Worm (Caenorhabditis elegans) whole organism, L3 larva: Measurements from ENCODE around the gene oac-52.
"Not testable (repeated sequence)": the region's sequence is repeated elsewhere in the genome, so short reads cannot be mapped to it uniquely, and the experiment has no call there.

Experiments
- ZK546.5 ChIP-seq: sonication (generic microtip); optimal IDR thresholded peaks from 2 replicates; lab custom pipeline; 2017; ENCODE audit warnings: missing biosample characterization, missing genetic modification characterization
- aly-2 ChIP-seq: fragments of 150-350 bp; optimal IDR thresholded peaks from 2 replicates; lab custom pipeline; 2014; ENCODE audit warnings: missing biosample characterization, missing genetic modification characterization
- ama-1 ChIP-seq: fragments of 150-350 bp; optimal IDR thresholded peaks from 2 replicates; lab custom pipeline; 2018
- ceh-28 ChIP-seq: fragments of 150-350 bp; optimal IDR thresholded peaks from 2 replicates; lab custom pipeline; 2014; ENCODE audit warnings: missing biosample characterization, missing genetic modification reagents, missing genetic modification characterization
- ceh-9 ChIP-seq: sonication (generic microtip); optimal IDR thresholded peaks from 2 replicates; lab custom pipeline; 2018; ENCODE audit warnings: missing biosample characterization, missing genetic modification characterization
- elt-1 ChIP-seq: fragments of 150-350 bp; optimal IDR thresholded peaks from 2 replicates; lab custom pipeline; 2014; ENCODE audit warnings: missing biosample characterization, missing genetic modification characterization
- elt-2 ChIP-seq: sonication (generic microtip); optimal IDR thresholded peaks from 2 replicates; lab custom pipeline; 2016; ENCODE audit warnings: missing genetic modification reagents, mild to moderate bottlenecking, missing genetic modification characterization, missing compliant biosample characterization
- elt-3 ChIP-seq, 3 experiments: fragments of 150-350 bp in 1 of 3; sonication (generic microtip) in 2 of 3; optimal IDR thresholded peaks; 2 replicates in 2 of 3; 4 replicates in 1 of 3; lab custom pipeline; 2014 to 2017; ENCODE audit warnings: missing biosample characterization in 3 of 3, missing genetic modification characterization in 3 of 3
- eor-1 ChIP-seq, 2 experiments: fragments of 150-350 bp; optimal IDR thresholded peaks; 2 replicates each; lab custom pipeline; 2014 to 2018; ENCODE audit warnings: missing biosample characterization in 2 of 2, missing genetic modification characterization in 2 of 2
- fkh-10 ChIP-seq: sonication (generic microtip); optimal IDR thresholded peaks from 2 replicates; lab custom pipeline; 2017; ENCODE audit warnings: missing biosample characterization, missing genetic modification reagents, missing genetic modification characterization
- fos-1 ChIP-seq: fragments of 150-350 bp; optimal IDR thresholded peaks from 2 replicates; lab custom pipeline; 2014; ENCODE audit warnings: missing biosample characterization, missing genetic modification characterization
- hmg-11 ChIP-seq: sonication (generic microtip); optimal IDR thresholded peaks from 2 replicates; lab custom pipeline; 2016; ENCODE audit warnings: missing genetic modification characterization, missing compliant biosample characterization
- jun-1 ChIP-seq: fragments of 150-350 bp; optimal IDR thresholded peaks from 2 replicates; lab custom pipeline; 2014; ENCODE audit warnings: missing biosample characterization, missing genetic modification reagents, missing genetic modification characterization
- lin-39 ChIP-seq: fragments of 150-350 bp; optimal IDR thresholded peaks from 2 replicates; lab custom pipeline; 2018; ENCODE audit warnings: missing biosample characterization, missing genetic modification reagents, missing genetic modification characterization
- lsy-12 ChIP-seq: sonication (generic microtip); optimal IDR thresholded peaks from 2 replicates; lab custom pipeline; 2016; ENCODE audit warnings: mild to moderate bottlenecking, missing genetic modification characterization, missing compliant biosample characterization
- mml-1 ChIP-seq: fragments of 150-350 bp; sonication (generic microtip); optimal IDR thresholded peaks from 3 replicates; lab custom pipeline; 2014; ENCODE audit warnings: missing biosample characterization, missing genetic modification characterization
- nfya-1 ChIP-seq: sonication (generic microtip); optimal IDR thresholded peaks from 2 replicates; lab custom pipeline; 2017; ENCODE audit warnings: missing genetic modification characterization, mild to moderate bottlenecking, missing compliant biosample characterization, antibody characterized with exemption, moderate library complexity; ENCODE audit not compliant: insufficient read depth
- nhr-11 ChIP-seq: fragments of 150-350 bp; optimal IDR thresholded peaks from 2 replicates; lab custom pipeline; 2014; ENCODE audit warnings: missing biosample characterization, missing genetic modification characterization
- nhr-23 ChIP-seq: fragments of 150-350 bp; optimal IDR thresholded peaks from 2 replicates; lab custom pipeline; 2014; ENCODE audit warnings: missing biosample characterization, missing genetic modification reagents, missing genetic modification characterization
- nhr-237 ChIP-seq: fragments of 150-350 bp; optimal IDR thresholded peaks from 2 replicates; lab custom pipeline; 2014; ENCODE audit warnings: missing biosample characterization, missing genetic modification characterization
- nhr-25 ChIP-seq: sonication (generic microtip); optimal IDR thresholded peaks from 2 replicates; lab custom pipeline; 2017; ENCODE audit warnings: missing biosample characterization, missing genetic modification characterization
- nhr-43 ChIP-seq: sonication (generic microtip); optimal IDR thresholded peaks from 2 replicates; lab custom pipeline; 2016; ENCODE audit warnings: mild to moderate bottlenecking, missing genetic modification characterization, missing compliant biosample characterization; ENCODE audit not compliant: poor library complexity, severe bottlenecking
- nhr-67 ChIP-seq: fragments of 150-350 bp; optimal IDR thresholded peaks from 2 replicates; lab custom pipeline; 2014; ENCODE audit warnings: missing biosample characterization, missing genetic modification characterization
- nhr-76 ChIP-seq: fragments of 150-350 bp; sonication (generic microtip); optimal IDR thresholded peaks from 5 replicates; lab custom pipeline; 2014; ENCODE audit warnings: missing biosample characterization, missing genetic modification characterization
- pha-4 ChIP-seq: fragments of 150-350 bp; optimal IDR thresholded peaks from 2 replicates; lab custom pipeline; 2014; ENCODE audit warnings: missing biosample characterization, missing genetic modification reagents, missing genetic modification characterization
- sea-2 ChIP-seq: fragments of 150-350 bp; sonication (generic microtip); optimal IDR thresholded peaks from 4 replicates; lab custom pipeline; 2014; ENCODE audit warnings: missing biosample characterization, missing genetic modification reagents, missing genetic modification characterization
- skn-1 ChIP-seq: fragments of 150-350 bp; optimal IDR thresholded peaks from 2 replicates; lab custom pipeline; 2014; ENCODE audit warnings: missing biosample characterization, missing genetic modification characterization
- tbx-2 ChIP-seq: sonication (generic microtip); optimal IDR thresholded peaks from 2 replicates; lab custom pipeline; 2016; ENCODE audit warnings: mild to moderate bottlenecking, missing genetic modification characterization, missing compliant biosample characterization
- unc-39 ChIP-seq: sonication (generic microtip); optimal IDR thresholded peaks from 4 replicates; lab custom pipeline; 2017; ENCODE audit warnings: missing biosample characterization, missing genetic modification characterization
- zag-1 ChIP-seq: fragments of 150-350 bp; optimal IDR thresholded peaks from 2 replicates; lab custom pipeline; 2014; ENCODE audit warnings: missing biosample characterization, missing genetic modification characterization
- ztf-11 ChIP-seq: fragments of 150-350 bp; optimal IDR thresholded peaks from 2 replicates; lab custom pipeline; 2014; ENCODE audit warnings: missing biosample characterization, missing genetic modification characterization
- ztf-4 ChIP-seq: fragments of 150-350 bp; optimal IDR thresholded peaks from 2 replicates; lab custom pipeline; 2014; ENCODE audit warnings: missing biosample characterization, missing genetic modification characterization

oac-52 gene

ce11 chrIV:4356879-4357278 lies 10.5 kb upstream of the oac-52 start, which contains the start of gene W03B1.9:
TSS of gene W03B1.9 (minus strand) at chrIV:4356979.
- TF ChIP-seq nhr-25 (no peak), ceh-28 (no peak), nhr-11 (tag; lab: Kevin White, UChicago) (no peak), nhr-76 (tag; lab: Kevin White, UChicago) (no peak), pha-4 (no peak), unc-39 (no peak), ceh-9 (tag; lab: Kevin White, UChicago) (no peak), skn-1 (no peak), nhr-237 (tag; lab: Kevin White, UChicago) (no peak)

- not testable (repeated sequence) for TF ChIP-seq ZK546.5 (tag; lab: Kevin White, UChicago); hmg-11 (tag; lab: Kevin White, UChicago); nhr-43
These were observed 1.7 kb upstream of the oac-52 start, which contains the start of gene W03B1.5 for ce11 chrIV:4348146-4348545. TSS of gene W03B1.5 (plus strand) at chrIV:4348446.

- TF ChIP-seq ama-1 (lab: Kevin White, UChicago) (peak; percentile 88), mml-1 (tag; lab: Kevin White, UChicago) (no peak)
These were observed 1.2 kb upstream of the oac-52 start for ce11 chrIV:4347578-4348003.

- no peak for TF ChIP-seq zag-1 (tag; lab: Kevin White, UChicago)
- TF ChIP-seq nfya-1, result no peak
- TF ChIP-seq nhr-23, result no peak
- no peak for TF ChIP-seq elt-1 (tag; lab: Kevin White, UChicago)
- TF ChIP-seq sea-2 (GFP tag; lab: Kevin White, UChicago), result no peak
- TF ChIP-seq eor-1 (tag; optimal IDR thresholded peaks at IDR 0.05; lab: Kevin White, UChicago), result no peak
- TF ChIP-seq ceh-28, result no peak
- TF ChIP-seq nhr-76 (tag; lab: Kevin White, UChicago), result no peak
- TF ChIP-seq hmg-11 (tag; lab: Kevin White, UChicago), result no peak
- TF ChIP-seq tbx-2 (tag; lab: Kevin White, UChicago), result no peak
- no peak for TF ChIP-seq fkh-10 (GFP tag; lab: Kevin White, UChicago)
These were observed 1.6 kb downstream of the oac-52 start for ce11 chrIV:4344828-4345227.

- TF ChIP-seq nhr-25 (peak; percentile 48), elt-1 (tag; lab: Kevin White, UChicago) (peak; percentile 82), aly-2 (tag; lab: Kevin White, UChicago) (no peak), ztf-11 (no peak), jun-1 (no peak), elt-2 (no peak), nhr-67 (tag; lab: Kevin White, UChicago) (no peak), skn-1 (no peak), nhr-23 (no peak), lsy-12 (no peak), nhr-237 (tag; lab: Kevin White, UChicago) (no peak), nhr-11 (tag; lab: Kevin White, UChicago) (no peak), mml-1 (tag; lab: Kevin White, UChicago) (no peak), fos-1 (tag; lab: Kevin White, UChicago) (no peak), lin-39 (tag; lab: Kevin White, UChicago) (no peak), ztf-4 (no peak)
These were observed 8.2 kb downstream of the oac-52 start for ce11 chrIV:4338217-4338616.

ce11 chrIV:4336139-4336851 lies 10.1 kb downstream of the oac-52 start, which contains the start of the genes W03B1.3 and oac-51:
TSS of gene W03B1.3 (minus strand) at chrIV:4336239.
TSS of gene oac-51 (plus strand) at chrIV:4336801.
- TF ChIP-seq nhr-237 (tag; lab: Kevin White, UChicago) (no peak), lin-39 (tag; lab: Kevin White, UChicago) (no peak), hmg-11 (tag; lab: Kevin White, UChicago) (no peak), ztf-4 (no peak), nhr-23 (no peak), elt-3 (tag; optimal IDR thresholded peaks at IDR 0.05; lab: Kevin White, UChicago) (no peak)
